Fruit fly (Drosophila melanogaster): ENCODE data around the gene hoe2.

Gene hoe2

DNA sequence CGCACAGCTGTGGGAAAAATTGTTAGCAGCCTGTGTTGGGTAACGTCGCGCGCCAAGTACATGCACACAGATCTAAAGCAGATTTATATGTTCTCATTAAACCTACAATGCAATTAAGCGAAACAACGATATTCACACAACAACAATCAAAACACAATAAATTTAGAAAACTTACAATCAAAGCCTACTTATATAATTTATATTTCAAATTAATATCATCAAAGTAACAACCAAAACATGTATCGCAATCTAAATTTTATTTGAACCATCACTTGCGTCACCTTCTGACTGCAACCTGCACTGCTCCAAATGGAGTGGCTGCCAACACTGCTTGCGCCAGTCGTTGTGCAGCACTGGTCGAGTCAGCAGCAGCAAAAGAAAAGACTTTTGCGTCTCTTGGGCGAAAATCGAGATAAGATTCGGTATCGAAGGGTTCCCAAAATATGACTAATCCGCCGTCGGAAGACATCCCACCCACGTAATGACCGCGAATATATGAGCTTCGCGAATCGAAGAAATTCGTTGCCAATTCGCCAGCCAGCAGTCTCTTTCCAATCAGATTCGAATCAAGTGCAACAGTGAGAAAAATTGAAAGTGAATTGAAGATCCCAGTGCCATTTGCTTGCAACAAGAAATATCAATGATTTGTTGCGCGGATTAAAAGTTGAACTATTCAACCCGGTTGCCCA is 45.2 kb upstream of the hoe2 start, which contains the start of the genes CG8892 and CG34126 (continued):
- TF ChIP-seq h (optimal IDR thresholded peaks at IDR 0.05) (no peak), NK7.1 (GFP tag; optimal IDR thresholded peaks at IDR 0.05) (peak; percentile 82), CG11695 (GFP tag; IDR thresholded peaks at IDR 0.05) (peak; percentile 94), CG42726 (GFP tag; IDR thresholded peaks at IDR 0.05; ENCODE audit: partially characterized antibody) (peak; percentile 73), trem (tag; optimal IDR thresholded peaks at IDR 0.05) (peak; percentile 93), z (GFP tag; IDR thresholded peaks at IDR 0.05) (no peak), CG9817 (tag; optimal IDR thresholded peaks at IDR 0.05) (peak; percentile 98), CG31388 (GFP tag; optimal IDR thresholded peaks at IDR 0.05) (peak; percentile 97), CG10462 (GFP tag; optimal IDR thresholded peaks at IDR 0.05) (peak; percentile 97), vvl (GFP tag; IDR thresholded peaks at IDR 0.05) (peak; percentile 96), CG33557 (GFP tag; optimal IDR thresholded peaks at IDR 0.05) (peak; percentile 97), HLH4C (GFP tag; IDR thresholded peaks at IDR 0.05; ENCODE audit: partially characterized antibody) (0 out of 3 replicates have a peak, but pooled peaks have one; percentile 28), CG43689 (GFP tag; IDR thresholded peaks at IDR 0.05) (peak; percentile 89), slp2 (GFP tag; optimal IDR thresholded peaks at IDR 0.05) (peak; percentile 96), CG9437 (GFP tag; optimal IDR thresholded peaks at IDR 0.05) (peak; percentile 92), klu (GFP tag; IDR thresholded peaks at IDR 0.05) (peak; percentile 97), CG4424 (GFP tag; optimal IDR thresholded peaks at IDR 0.05) (peak; percentile 99), CG13424 (tag; optimal IDR thresholded peaks at IDR 0.05) (peak; percentile 98), stwl (tag; optimal IDR thresholded peaks at IDR 0.05) (peak; percentile 89), Bdp1 (GFP tag; optimal IDR thresholded peaks at IDR 0.05) (peak; percentile 92), peb (GFP tag; IDR thresholded peaks at IDR 0.05) (peak; percentile 93), tx (GFP tag; optimal IDR thresholded peaks at IDR 0.05) (peak; percentile 97), otp (GFP tag; IDR thresholded peaks at IDR 0.05) (peak; percentile 85), esg (GFP tag; conservative IDR thresholded peaks at IDR 0.05) (peak; percentile 97), abd-A (tag; optimal IDR thresholded peaks at IDR 0.05) (peak; percentile 89), ro (GFP tag; IDR thresholded peaks at IDR 0.05) (peak; percentile 93), CG8281 (tag; optimal IDR thresholded peaks at IDR 0.05) (peak; percentile 87), HLHmδ (GFP tag; optimal IDR thresholded peaks at IDR 0.05) (no peak), H2.0 (GFP tag; IDR thresholded peaks at IDR 0.05) (peak; percentile 92), sd (tag; optimal IDR thresholded peaks at IDR 0.05) (peak; percentile 90), mld (GFP tag; IDR thresholded peaks at IDR 0.05; ENCODE audit: partially characterized antibody) (no peak), D19A (tag; optimal IDR thresholded peaks at IDR 0.05) (peak; percentile 87), unpg (GFP tag; optimal IDR thresholded peaks at IDR 0.05) (peak; percentile 94), NFAT (GFP tag; IDR thresholded peaks at IDR 0.05) (peak; percentile 98), ATbp (GFP tag; optimal IDR thresholded peaks at IDR 0.05) (peak; percentile 90), Ravus (GFP tag; IDR thresholded peaks at IDR 0.05) (peak; percentile 84), Hey (tag; optimal IDR thresholded peaks at IDR 0.05) (peak; percentile 87), CG7745 (tag; optimal IDR thresholded peaks at IDR 0.05) (no peak), Scr (GFP tag; IDR thresholded peaks at IDR 0.05; ENCODE audit: partially characterized antibody) (peak; percentile 24; the same call in 1 of the 2 replicates), CG6813 (GFP tag; optimal IDR thresholded peaks at IDR 0.05) (peak; percentile 90), CG32767 (GFP tag; IDR thresholded peaks at IDR 0.05) (peak; percentile 93), Abd-B (GFP tag; optimal IDR thresholded peaks at IDR 0.05) (peak; percentile 99), Doc2 (GFP tag; IDR thresholded peaks at IDR 0.05) (peak; percentile 93), az2 (GFP tag; optimal IDR thresholded peaks at IDR 0.05) (peak; percentile 98), Hr78 (GFP tag; optimal IDR thresholded peaks at IDR 0.05) (peak in 1 of 2 experiments; percentile 75), crp (GFP tag; optimal IDR thresholded peaks at IDR 0.05) (peak; percentile 84 to 94), CG3995 (GFP tag; optimal IDR thresholded peaks at IDR 0.05) (peak; percentile 83), Myb (GFP tag; optimal IDR thresholded peaks at IDR 0.05) (peak; percentile 84), onecut (GFP tag; IDR thresholded peaks at IDR 0.05) (peak; percentile 87)

All from whole organism, embryonic.